Worm (Caenorhabditis elegans): Measurements from ENCODE around the gene mrg-1.

ce11 chrIII:12870060-12870696 is 4.3 kb downstream of the mrg-1 start, which contains the start of gene Y37D8A.6:
- TF ChIP-seq flt-1 (GFP tag; IDR thresholded peaks at IDR 0.05) (no peak), ztf-23 (GFP tag; IDR thresholded peaks at IDR 0.05) (no peak), tab-1 (GFP tag; IDR thresholded peaks at IDR 0.05) (no peak), cog-1 (tag; optimal IDR thresholded peaks at IDR 0.05) (no peak)
